Fruit fly (Drosophila melanogaster) whole organism, prepupa: ENCODE results near the gene Mtr4.

Experiments used
- CG11902 ChIP-seq: fragments of 200-800 bp; sonication (Bioruptor generic); optimal IDR thresholded peaks from 3 replicates; lab custom pipeline; 2016; ENCODE audit warnings: missing biosample characterization, missing genetic modification characterization
- CG1621 ChIP-seq: fragments of 200-800 bp; sonication (Bioruptor generic); optimal IDR thresholded peaks from 3 replicates; lab custom pipeline; 2018; ENCODE audit warnings: missing biosample characterization, mild to moderate bottlenecking, missing genetic modification characterization
- CG32006 ChIP-seq: fragments of 200-800 bp; sonication (Bioruptor generic); optimal IDR thresholded peaks from 3 replicates; lab custom pipeline; 2017; ENCODE audit warnings: missing biosample characterization, mild to moderate bottlenecking, missing genetic modification characterization
- CG3919 ChIP-seq: fragments of 200-800 bp; sonication (Bioruptor generic); optimal IDR thresholded peaks from 3 replicates; lab custom pipeline; 2016; ENCODE audit warnings: missing biosample characterization, missing genetic modification characterization
- CG4318 ChIP-seq: fragments of 200-800 bp; sonication (Bioruptor generic); optimal IDR thresholded peaks from 3 replicates; lab custom pipeline; 2017; ENCODE audit warnings: missing biosample characterization, mild to moderate bottlenecking, missing genetic modification characterization
- CG8119 ChIP-seq: fragments of 200-800 bp; sonication (Bioruptor generic); IDR thresholded peaks from 3 replicates; pipeline ENCODE4 v1.3.6; 2022; ENCODE audit warnings: missing biosample characterization, missing genetic modification characterization
- CG8319 ChIP-seq: fragments of 200-800 bp; sonication (Bioruptor generic); optimal IDR thresholded peaks from 3 replicates; lab custom pipeline; 2016; ENCODE audit warnings: missing biosample characterization, missing genetic modification characterization
- Eip78C ChIP-seq: fragments of 200-800 bp; sonication (Bioruptor generic); peaks from one replicate; lab custom pipeline; 2016; ENCODE audit warnings: missing biosample characterization, missing genetic modification characterization
- Hr38 ChIP-seq: sonication (Bioruptor generic); optimal IDR thresholded peaks from 2 replicates; lab custom pipeline; 2016; ENCODE audit warnings: missing biosample characterization, missing genetic modification characterization
- Hr39 ChIP-seq: fragments of 200-800 bp; sonication (Bioruptor generic); optimal IDR thresholded peaks from 2 replicates; lab custom pipeline; 2016; ENCODE audit warnings: missing biosample characterization, missing genetic modification characterization
- Smox ChIP-seq: fragments of 200-800 bp; sonication (Bioruptor generic); optimal IDR thresholded peaks from 3 replicates; lab custom pipeline; 2016; ENCODE audit warnings: missing biosample characterization, missing genetic modification characterization
- achi ChIP-seq: fragments of 200-800 bp; sonication (Bioruptor generic); optimal IDR thresholded peaks from 3 replicates; lab custom pipeline; 2016; ENCODE audit warnings: missing biosample characterization, missing genetic modification characterization
- svp ChIP-seq: fragments of 200-800 bp; sonication (Bioruptor generic); peaks from one replicate; lab custom pipeline; 2016; ENCODE audit warnings: missing biosample characterization, missing genetic modification characterization

DNA sequence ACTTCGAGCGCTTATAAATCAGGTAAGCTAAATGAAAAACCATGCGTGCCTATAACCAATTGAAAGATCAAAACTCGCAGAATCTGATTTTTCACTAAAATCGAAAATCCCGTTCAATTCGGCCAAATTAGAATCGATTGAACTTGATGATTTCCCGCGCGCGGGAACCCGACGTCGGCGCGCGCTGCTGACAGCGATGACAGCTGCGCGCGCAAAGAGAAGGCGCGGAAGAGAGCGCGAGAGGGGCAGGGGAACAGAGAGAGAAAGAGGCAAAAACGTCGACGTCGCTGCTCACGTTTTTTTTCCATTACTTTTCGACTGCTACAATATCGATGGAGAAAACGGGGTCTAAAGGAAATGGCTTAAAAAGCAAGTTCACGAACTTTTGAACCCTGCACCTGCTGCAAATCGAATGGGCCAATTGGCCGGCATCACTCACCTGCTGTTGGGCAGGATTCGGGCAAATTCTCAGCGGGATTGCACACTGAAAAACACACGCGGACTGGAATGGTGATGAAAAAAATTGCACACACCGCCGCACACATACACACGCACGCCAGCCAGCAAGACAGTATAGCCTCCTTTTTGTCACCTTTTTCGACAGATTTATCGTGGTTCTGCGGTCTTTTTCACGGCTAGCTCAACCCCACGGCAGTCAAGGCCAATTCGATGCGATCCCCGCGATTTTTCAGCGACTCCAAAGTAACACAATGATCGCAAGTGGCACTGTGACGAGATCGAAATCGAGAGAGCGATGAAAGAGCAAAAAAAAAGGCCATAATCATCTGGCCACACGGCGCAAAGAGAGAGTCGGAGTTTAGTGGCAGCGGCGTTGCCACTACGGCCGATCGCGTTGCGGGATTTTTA is 4.4 kb upstream of the Mtr4 start, which contains the start of gene CycE:
- TF ChIP-seq CG1621 (tag; lab: Kevin White, UChicago) (no peak), CG32006 (no peak), Hr38 (no peak), Smox (GFP tag; lab: Kevin White, UChicago) (no peak), CG11902 (GFP tag; lab: Kevin White, UChicago) (no peak), Eip78C (GFP tag; lab: Kevin White, UChicago) (peak; percentile 73), CG4318 (no peak), svp (peak; percentile 70), CG8119 (GFP tag; lab: Robert Waterston, UW) (no peak), CG3919 (no peak), CG8319 (no peak), Hr39 (GFP tag; lab: Kevin White, UChicago) (no peak), achi (GFP tag; lab: Kevin White, UChicago) (peak; percentile 13)
